Fruit fly (Drosophila melanogaster) whole organism, embryonic: ENCODE measurements around the gene Zpr1.
A peak's percentile ranks its signal among the peaks of the same experiment; 100 is the strongest.

ENCODE experiments used
- Abd-B ChIP-seq: fragments of 200-800 bp; sonication (Bioruptor generic); optimal IDR thresholded peaks from 2 replicates; lab custom pipeline; 2018; ENCODE audit warnings: missing biosample characterization, mild to moderate bottlenecking, missing genetic modification characterization, moderate library complexity
- CG10147 ChIP-seq: fragments of 200-800 bp; sonication (Bioruptor generic); optimal IDR thresholded peaks from 2 replicates; lab custom pipeline; 2019; ENCODE audit warnings: missing biosample characterization, mild to moderate bottlenecking, missing genetic modification characterization, moderate library complexity
- CG11560 ChIP-seq: fragments of 200-800 bp; sonication (Bioruptor generic); IDR thresholded peaks from 3 replicates; pipeline ENCODE4 v1.3.6; 2022; ENCODE audit warnings: missing biosample characterization, missing genetic modification characterization
- CG12219 ChIP-seq: fragments of 200-800 bp; sonication (Bioruptor generic); optimal IDR thresholded peaks from 3 replicates; lab custom pipeline; 2018; ENCODE audit warnings: missing biosample characterization, mild to moderate bottlenecking, missing genetic modification characterization
- CG12391 ChIP-seq: fragments of 200-800 bp; sonication (Bioruptor generic); optimal IDR thresholded peaks from 3 replicates; lab custom pipeline; 2018; ENCODE audit warnings: missing biosample characterization, mild to moderate bottlenecking, missing genetic modification characterization, moderate library complexity
- CG14441 ChIP-seq: fragments of 200-800 bp; sonication (Bioruptor generic); IDR thresholded peaks from 2 replicates; pipeline ENCODE4 v1.3.6; 2022; ENCODE audit warnings: missing biosample characterization, missing genetic modification characterization
- CG15479 ChIP-seq: fragments of 200-800 bp; sonication (Bioruptor generic); optimal IDR thresholded peaks from 3 replicates; lab custom pipeline; 2019; ENCODE audit warnings: missing biosample characterization, mild to moderate bottlenecking, missing genetic modification characterization, moderate library complexity
- CG15696 ChIP-seq: fragments of 200-800 bp; sonication (Bioruptor generic); optimal IDR thresholded peaks from 2 replicates; lab custom pipeline; 2019; ENCODE audit warnings: missing biosample characterization, mild to moderate bottlenecking, missing genetic modification characterization, moderate library complexity
- CG18619 ChIP-seq: fragments of 200-800 bp; sonication (Bioruptor generic); optimal IDR thresholded peaks from 3 replicates; lab custom pipeline; 2017; ENCODE audit warnings: missing biosample characterization, mild to moderate bottlenecking, missing genetic modification characterization
- CG2129 ChIP-seq: fragments of 200-800 bp; sonication (Bioruptor generic); IDR thresholded peaks from 2 replicates; pipeline ENCODE4 v1.3.6; 2022; ENCODE audit warnings: missing biosample characterization, missing genetic modification characterization; ENCODE audit not compliant: partially characterized antibody
- CG31224 ChIP-seq: fragments of 200-800 bp; sonication (Bioruptor generic); IDR thresholded peaks from 2 replicates; pipeline ENCODE4 v1.3.6; 2022; ENCODE audit warnings: missing biosample characterization, missing genetic modification characterization
- CG32767 ChIP-seq: fragments of 200-800 bp; sonication (Bioruptor generic); IDR thresholded peaks from 2 replicates; pipeline ENCODE4 v1.3.6; 2022; ENCODE audit warnings: missing biosample characterization, missing genetic modification characterization
- CG3281 ChIP-seq: fragments of 200-800 bp; sonication (Bioruptor generic); optimal IDR thresholded peaks from 3 replicates; lab custom pipeline; 2017; ENCODE audit warnings: missing biosample characterization, mild to moderate bottlenecking, missing genetic modification characterization
- CG3726 ChIP-seq: fragments of 200-800 bp; sonication (Bioruptor generic); IDR thresholded peaks from 3 replicates; pipeline ENCODE4, ENCODE4 v1.3.6; 2022; ENCODE audit warnings: missing biosample characterization, missing genetic modification characterization
- CG4360 ChIP-seq: fragments of 200-800 bp; sonication (Bioruptor generic); IDR thresholded peaks from 2 replicates; pipeline ENCODE4 v1.3.6; 2022; ENCODE audit warnings: missing biosample characterization, missing genetic modification characterization
- CG4424 ChIP-seq: fragments of 200-800 bp; sonication (Bioruptor generic); optimal IDR thresholded peaks from 3 replicates; lab custom pipeline; 2016; ENCODE audit warnings: missing biosample characterization, missing genetic modification characterization
- CG7556 ChIP-seq: fragments of 200-800 bp; sonication (Bioruptor generic); optimal IDR thresholded peaks from 2 replicates; lab custom pipeline; 2017; ENCODE audit warnings: missing biosample characterization, mild to moderate bottlenecking, missing genetic modification characterization
- CG8089 ChIP-seq: fragments of 200-800 bp; sonication (Bioruptor generic); optimal IDR thresholded peaks from 3 replicates; lab custom pipeline; 2016; ENCODE audit warnings: missing biosample characterization, missing genetic modification characterization
- CG8359 ChIP-seq: fragments of 200-800 bp; sonication (Bioruptor generic); optimal IDR thresholded peaks from 2 replicates; lab custom pipeline; 2017; ENCODE audit warnings: missing biosample characterization, mild to moderate bottlenecking, missing genetic modification characterization, borderline replicate concordance
- CG8924 ChIP-seq: fragments of 200-800 bp; optimal IDR thresholded peaks from 3 replicates; lab custom pipeline; 2019; ENCODE audit warnings: missing biosample characterization, mild to moderate bottlenecking, missing genetic modification characterization, moderate library complexity
- Dad ChIP-seq: fragments of 200-800 bp; sonication (Bioruptor generic); optimal IDR thresholded peaks from 3 replicates; lab custom pipeline; 2016; ENCODE audit warnings: missing biosample characterization, missing genetic modification characterization
- Dip3 ChIP-seq: fragments of 200-800 bp; sonication (Bioruptor generic); optimal IDR thresholded peaks from 3 replicates; lab custom pipeline; 2016; ENCODE audit warnings: missing biosample characterization, missing genetic modification characterization
- Dll ChIP-seq: fragments of 200-800 bp; sonication (Bioruptor generic); IDR thresholded peaks from 4 replicates; pipeline ENCODE4 v1.3.6; 2022; ENCODE audit warnings: missing biosample characterization, missing genetic modification characterization; ENCODE audit not compliant: partially characterized antibody
- Dref ChIP-seq: fragments of 200-800 bp; sonication (Bioruptor generic); IDR thresholded peaks from 2 replicates; pipeline ENCODE4 v1.3.6; 2022; ENCODE audit warnings: missing biosample characterization, missing genetic modification characterization
- H2.0 ChIP-seq: fragments of 200-800 bp; sonication (Bioruptor generic); IDR thresholded peaks from 2 replicates; pipeline ENCODE4 v1.3.6; 2022; ENCODE audit warnings: missing biosample characterization, missing genetic modification characterization
- Hr78 ChIP-seq, 2 experiments: fragments of 200-800 bp in 1 of 2; fragments of >200 bp in 1 of 2; sonication (Bioruptor generic) in 1 of 2; optimal IDR thresholded peaks; 2 replicates each; lab custom pipeline; 2017 to 2019; ENCODE audit warnings: missing biosample characterization in 2 of 2, missing genetic modification characterization in 2 of 2, mild to moderate bottlenecking in 1 of 2, moderate library complexity in 1 of 2
- NFAT ChIP-seq: fragments of 200-800 bp; sonication (Bioruptor generic); IDR thresholded peaks from 2 replicates; pipeline ENCODE4 v1.3.6; 2022; ENCODE audit warnings: missing biosample characterization, missing genetic modification characterization
- Sry-β ChIP-seq: fragments of 200-800 bp; sonication (Bioruptor generic); optimal IDR thresholded peaks from 2 replicates; lab custom pipeline; 2018; ENCODE audit warnings: missing biosample characterization, mild to moderate bottlenecking, missing genetic modification characterization, moderate library complexity
- ac ChIP-seq: fragments of 200-800 bp; sonication (Bioruptor generic); optimal IDR thresholded peaks from 3 replicates; lab custom pipeline; 2017; ENCODE audit warnings: missing biosample characterization, mild to moderate bottlenecking, missing genetic modification characterization
- amos ChIP-seq: fragments of 200-800 bp; sonication (Bioruptor generic); IDR thresholded peaks from 2 replicates; pipeline ENCODE4 v1.3.6; 2022; ENCODE audit warnings: missing biosample characterization, missing genetic modification characterization; ENCODE audit not compliant: partially characterized antibody
- aop ChIP-seq: fragments of 200-800 bp; sonication (Bioruptor generic); IDR thresholded peaks from 2 replicates; pipeline ENCODE4 v1.3.6; 2022; ENCODE audit warnings: missing biosample characterization, missing genetic modification characterization
- bcd ChIP-seq: fragments of 200-800 bp; sonication (Bioruptor generic); optimal IDR thresholded peaks from 2 replicates; lab custom pipeline; 2017; ENCODE audit warnings: missing biosample characterization, mild to moderate bottlenecking, missing genetic modification characterization
- cas ChIP-seq: fragments of 200-800 bp; sonication (Bioruptor generic); IDR thresholded peaks from 2 replicates; pipeline ENCODE4 v1.3.6; 2022; ENCODE audit warnings: missing biosample characterization, missing genetic modification characterization
- crp ChIP-seq, 2 experiments: fragments of 200-800 bp; sonication (Bioruptor generic); optimal IDR thresholded peaks; 2 replicates in 1 of 2; 3 replicates in 1 of 2; lab custom pipeline; 2017; ENCODE audit warnings: missing biosample characterization in 2 of 2, missing genetic modification characterization in 2 of 2, mild to moderate bottlenecking in 1 of 2, moderate library complexity in 1 of 2
- dimm ChIP-seq: fragments of 200-800 bp; sonication (Bioruptor generic); IDR thresholded peaks from 2 replicates; pipeline ENCODE4 v1.3.6; 2022; ENCODE audit warnings: missing biosample characterization, missing genetic modification characterization
- emc ChIP-seq: fragments of 200-800 bp; sonication (Bioruptor generic); optimal IDR thresholded peaks from 2 replicates; lab custom pipeline; 2016; ENCODE audit warnings: missing biosample characterization, missing genetic modification characterization
- ems ChIP-seq: fragments of 200-800 bp; sonication (Bioruptor generic); optimal IDR thresholded peaks from 3 replicates; lab custom pipeline; 2016; ENCODE audit warnings: missing biosample characterization, missing genetic modification characterization
- exex ChIP-seq: fragments of 200-800 bp; sonication (Bioruptor generic); optimal IDR thresholded peaks from 4 replicates; lab custom pipeline; 2018; ENCODE audit warnings: missing biosample characterization, mild to moderate bottlenecking, missing genetic modification characterization, moderate library complexity
- fd64A ChIP-seq: fragments of 200-800 bp; sonication (Bioruptor generic); optimal IDR thresholded peaks from 3 replicates; lab custom pipeline; 2018; ENCODE audit warnings: missing biosample characterization, mild to moderate bottlenecking, missing genetic modification characterization
- fru ChIP-seq: fragments of >200 bp; optimal IDR thresholded peaks from 2 replicates; lab custom pipeline; 2017
- grau ChIP-seq: fragments of 200-800 bp; optimal IDR thresholded peaks from 3 replicates; lab custom pipeline; 2019; ENCODE audit warnings: missing biosample characterization, mild to moderate bottlenecking, missing genetic modification characterization, moderate library complexity
- h ChIP-seq: fragments of >200 bp; optimal IDR thresholded peaks from 2 replicates; lab custom pipeline; 2017
- hkb ChIP-seq, 2 experiments: fragments of 200-800 bp in 1 of 2; fragments of >200 bp in 1 of 2; sonication (Bioruptor generic) in 1 of 2; IDR thresholded peaks in 1 of 2; optimal IDR thresholded peaks in 1 of 2; 2 replicates each; pipeline versions ENCODE4 v1.3.6 to Lab custom; 2017 to 2022; ENCODE audit warnings: missing biosample characterization in 1 of 2, missing genetic modification characterization in 1 of 2
- inv ChIP-seq: fragments of 200-800 bp; sonication (Bioruptor generic); IDR thresholded peaks from 2 replicates; pipeline ENCODE4 v1.3.6; 2022; ENCODE audit warnings: missing biosample characterization, missing genetic modification characterization; ENCODE audit not compliant: partially characterized antibody
- knrl ChIP-seq: fragments of 200-800 bp; sonication (Bioruptor generic); IDR thresholded peaks from 3 replicates; pipeline ENCODE4 v1.3.6; 2022; ENCODE audit warnings: missing biosample characterization, missing genetic modification characterization; ENCODE audit not compliant: partially characterized antibody
- pho ChIP-seq: fragments of 200-800 bp; sonication (Bioruptor generic); optimal IDR thresholded peaks from 2 replicates; lab custom pipeline; 2016; ENCODE audit warnings: missing biosample characterization, missing genetic modification characterization
- sc ChIP-seq, 3 experiments: fragments of >200 bp in 2 of 3; fragments of 200-800 bp in 1 of 3; sonication (Bioruptor generic) in 1 of 3; optimal IDR thresholded peaks; 2 replicates in 2 of 3; 3 replicates in 1 of 3; lab custom pipeline; 2017; ENCODE audit warnings: mild to moderate bottlenecking in 1 of 3, missing biosample characterization in 1 of 3, missing genetic modification characterization in 1 of 3, missing genetic modification reagents in 1 of 3
- sob ChIP-seq: fragments of 200-800 bp; sonication (Bioruptor generic); IDR thresholded peaks from 2 replicates; pipeline ENCODE4 v1.3.6; 2022; ENCODE audit warnings: missing biosample characterization, missing genetic modification characterization
- tgo ChIP-seq: fragments of 200-800 bp; sonication (Bioruptor generic); IDR thresholded peaks from 3 replicates; pipeline ENCODE4 v1.3.6; 2022; ENCODE audit warnings: missing biosample characterization, missing genetic modification characterization
- wdn ChIP-seq: fragments of 200-800 bp; sonication (Bioruptor generic); IDR thresholded peaks from 2 replicates; pipeline ENCODE4 v1.3.6; 2022; ENCODE audit warnings: missing biosample characterization, missing genetic modification characterization

Zpr1 gene

DNA sequence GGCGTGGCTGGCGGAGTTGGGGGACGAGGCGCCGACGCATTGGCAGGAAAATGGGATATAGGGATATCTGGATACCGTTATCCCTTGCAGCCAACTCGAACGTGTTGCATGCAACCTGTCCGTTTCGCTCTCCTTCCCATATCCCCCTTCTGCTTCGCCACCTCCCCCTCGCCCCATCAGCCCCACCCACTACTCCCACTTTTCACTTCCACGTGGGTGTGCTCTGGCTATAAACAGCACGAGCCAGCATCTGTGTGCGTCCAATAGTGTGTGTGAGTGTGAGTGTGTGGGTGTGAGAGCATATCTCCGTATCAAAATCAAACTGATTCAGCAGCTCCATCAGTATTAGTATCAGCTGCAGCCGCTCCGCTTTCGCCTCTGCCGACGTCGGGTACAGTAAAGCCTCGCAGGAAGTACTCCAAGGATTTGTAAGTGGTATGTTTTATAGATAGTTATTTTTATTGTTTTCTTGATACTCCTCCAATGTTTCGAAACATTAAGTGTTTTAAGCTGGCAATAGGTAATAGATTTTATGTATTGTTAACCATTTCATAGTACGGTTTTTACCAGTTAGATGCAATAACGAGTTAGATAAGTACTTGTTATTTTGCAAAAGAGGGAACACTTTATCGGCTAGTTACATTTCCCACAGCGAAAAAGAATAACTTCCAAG lies 42.8 kb downstream of the Zpr1 start (continued):
- TF ChIP-seq CG8359 (no peak), CG31224 (GFP tag; lab: Robert Waterston, UW) (no peak), bcd (GFP tag; lab: Kevin White, UChicago) (peak; percentile 47), fd64A (peak; percentile 10), CG8924 (no peak), Hr78 (GFP tag; optimal IDR thresholded peaks at IDR 0.05; lab: Kevin White, UChicago) (no peak), CG3726 (no peak), CG8089 (no peak), pho (GFP tag; lab: Kevin White, UChicago) (no peak), Dref (GFP tag; lab: Robert Waterston, UW) (no peak), CG10147 (GFP tag; lab: Kevin White, UChicago) (peak; percentile 59), Dll (GFP tag; lab: Robert Waterston, UW) (no peak), inv (no peak), emc (no peak), CG3281 (GFP tag; lab: Kevin White, UChicago) (peak; percentile 57), sc (optimal IDR thresholded peaks at IDR 0.05; lab: Kevin White, UChicago) (no peak), sc (GFP tag; optimal IDR thresholded peaks at IDR 0.05; lab: Kevin White, UChicago) (no peak), sob (GFP tag; lab: Robert Waterston, UW) (no peak), exex (tag; lab: Kevin White, UChicago) (no peak), CG4360 (no peak), CG15479 (GFP tag; lab: Kevin White, UChicago) (no peak), CG12391 (no peak), Abd-B (GFP tag; lab: Kevin White, UChicago) (peak; percentile 47), CG32767 (GFP tag; lab: Robert Waterston, UW) (no peak), ac (GFP tag; lab: Kevin White, UChicago) (no peak), CG4424 (GFP tag; lab: Kevin White, UChicago) (peak; percentile 54), CG7556 (GFP tag; lab: Kevin White, UChicago) (no peak), hkb (optimal IDR thresholded peaks at IDR 0.05; lab: Kevin White, UChicago) (no peak), hkb (GFP tag; IDR thresholded peaks at IDR 0.05; lab: Robert Waterston, UW) (peak; percentile 64), aop (GFP tag; lab: Robert Waterston, UW) (no peak), h (lab: Kevin White, UChicago) (no peak), crp (GFP tag; optimal IDR thresholded peaks at IDR 0.05; lab: Kevin White, UChicago) (no peak), ems (GFP tag; lab: Kevin White, UChicago) (no peak), dimm (GFP tag; lab: Robert Waterston, UW) (no peak), NFAT (GFP tag; lab: Robert Waterston, UW) (no peak), CG12219 (peak; percentile 17), Dad (GFP tag; lab: Kevin White, UChicago) (no peak), H2.0 (no peak), wdn (GFP tag; lab: Robert Waterston, UW) (no peak), CG14441 (GFP tag; lab: Robert Waterston, UW) (no peak), CG11560 (no peak), cas (no peak), CG18619 (GFP tag; lab: Kevin White, UChicago) (no peak), tgo (GFP tag; lab: Robert Waterston, UW) (no peak), amos (GFP tag; lab: Robert Waterston, UW) (no peak), Sry-β (GFP tag; lab: Kevin White, UChicago) (no peak), CG15696 (tag; lab: Kevin White, UChicago) (peak; percentile 5), grau (tag; lab: Kevin White, UChicago) (no peak), CG2129 (GFP tag; lab: Robert Waterston, UW) (no peak), knrl (GFP tag; lab: Robert Waterston, UW) (no peak), Dip3 (GFP tag; lab: Kevin White, UChicago) (no peak), fru (lab: Kevin White, UChicago) (no peak)
